Worm (Caenorhabditis elegans): ENCODE results near the gene twk-4.

twk-4 gene

DNA sequence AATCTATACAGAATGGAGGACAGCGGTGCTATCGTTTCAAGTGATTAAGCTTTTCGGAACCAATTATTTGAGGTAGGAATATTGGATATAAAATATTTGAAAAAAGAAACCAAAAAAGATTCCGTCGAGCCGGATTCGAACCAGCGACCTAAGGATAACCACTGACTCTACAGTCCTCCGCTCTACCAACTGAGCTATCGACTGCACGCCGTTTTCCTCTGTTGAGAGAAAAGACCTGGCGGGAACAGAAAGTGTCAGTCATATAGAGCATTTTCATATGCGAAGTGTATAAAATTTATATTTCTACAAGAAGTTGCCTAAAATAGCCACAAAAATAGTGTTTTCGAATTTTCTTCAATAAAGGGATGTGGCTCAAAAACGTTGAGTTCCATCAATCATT lies 17.6 kb upstream of the twk-4 start (continued):
- 0 out of 2 replicates have a peak, but pooled peaks have one; percentile 7 for TF ChIP-seq D1046.2 (GFP tag; IDR thresholded peaks at IDR 0.05)
- no peak for TF ChIP-seq F26F4.8 (GFP tag; conservative IDR thresholded peaks at IDR 0.05)
- no peak for TF ChIP-seq dmd-9 (GFP tag; IDR thresholded peaks at IDR 0.05)
- TF ChIP-seq ztf-11 (tag; optimal IDR thresholded peaks at IDR 0.05): no peak
- TF ChIP-seq hif-1 (tag; optimal IDR thresholded peaks at IDR 0.05): peak in 1 of 2 experiments; percentile 58
- no peak for TF ChIP-seq nhr-111 (GFP tag; optimal IDR thresholded peaks at IDR 0.05)
- TF ChIP-seq fos-1 (tag; optimal IDR thresholded peaks at IDR 0.05): no peak
- no peak for TF ChIP-seq saeg-2 (GFP tag; IDR thresholded peaks at IDR 0.05)
- no peak for TF ChIP-seq zip-2 (tag; optimal IDR thresholded peaks at IDR 0.05)
- peak; percentile 83 for TF ChIP-seq egl-43 (GFP tag; IDR thresholded peaks at IDR 0.05)
- peak; percentile 82 for TF ChIP-seq mes-2 (tag; optimal IDR thresholded peaks at IDR 0.05; ENCODE audit: poor library complexity, severe bottlenecking)
- no peak; the same call in 1 of the 2 replicates for TF ChIP-seq pha-4 (GFP tag; IDR thresholded peaks at IDR 0.05)
- TF ChIP-seq pha-4 (tag; optimal IDR thresholded peaks at IDR 0.05): no peak
- TF ChIP-seq ceh-44 (GFP tag; IDR thresholded peaks at IDR 0.05): no peak
- TF ChIP-seq attf-4 (tag; optimal IDR thresholded peaks at IDR 0.05): no peak
- TF ChIP-seq nhr-237 (tag; optimal IDR thresholded peaks at IDR 0.05): no peak
- peak; percentile 59 for TF ChIP-seq nhr-102 (tag; optimal IDR thresholded peaks at IDR 0.05)
- no peak for TF ChIP-seq T20F7.1 (GFP tag; optimal IDR thresholded peaks at IDR 0.05)
- TF ChIP-seq fkh-10 (GFP tag; optimal IDR thresholded peaks at IDR 0.05): no peak
- TF ChIP-seq skn-1 (tag; optimal IDR thresholded peaks at IDR 0.05): no peak
- no peak for TF ChIP-seq unc-39 (tag; optimal IDR thresholded peaks at IDR 0.05)
- TF ChIP-seq jun-1 (tag; optimal IDR thresholded peaks at IDR 0.05): no peak
- no peak for TF ChIP-seq Y75B8A.6 (GFP tag; IDR thresholded peaks at IDR 0.05)
- no peak for TF ChIP-seq nhr-10 (tag; optimal IDR thresholded peaks at IDR 0.05)
- peak; percentile 28 for TF ChIP-seq nhr-48 (tag; optimal IDR thresholded peaks at IDR 0.05)
- peak; percentile 43 for TF ChIP-seq hlh-30 (tag; optimal IDR thresholded peaks at IDR 0.05; ENCODE audit: insufficient read depth)
- no peak for TF ChIP-seq lin-29 (GFP tag; IDR thresholded peaks at IDR 0.05)
- TF ChIP-seq mxl-3 (GFP tag; optimal IDR thresholded peaks at IDR 0.05): no peak
- no peak for TF ChIP-seq daf-19 (GFP tag; conservative IDR thresholded peaks at IDR 0.05)
- no peak for TF ChIP-seq nhr-77 (tag; optimal IDR thresholded peaks at IDR 0.05)
- TF ChIP-seq Y5F2A.4 (GFP tag; optimal IDR thresholded peaks at IDR 0.05): no peak
- no peak for TF ChIP-seq nhr-76 (tag; optimal IDR thresholded peaks at IDR 0.05)
- TF ChIP-seq zip-11 (GFP tag; IDR thresholded peaks at IDR 0.05): no peak
- no peak for TF ChIP-seq sdz-12 (GFP tag; optimal IDR thresholded peaks at IDR 0.05)
- no peak for TF ChIP-seq ceh-28 (tag; optimal IDR thresholded peaks at IDR 0.05)
- no peak for TF ChIP-seq nhr-6 (tag; optimal IDR thresholded peaks at IDR 0.05)
- no peak for TF ChIP-seq ces-1 (GFP tag; optimal IDR thresholded peaks at IDR 0.05)
- TF ChIP-seq snpc-4 (tag; optimal IDR thresholded peaks at IDR 0.05): peak; percentile 83
- peak; percentile 60 for TF ChIP-seq snpc-1.2 (GFP tag; IDR thresholded peaks at IDR 0.05)
- TF ChIP-seq daf-8 (GFP tag; IDR thresholded peaks at IDR 0.05): no peak
- TF ChIP-seq lin-13 (GFP tag; optimal IDR thresholded peaks at IDR 0.05): peak; percentile 12
- no peak for TF ChIP-seq lin-15B (tag; optimal IDR thresholded peaks at IDR 0.05)
- TF ChIP-seq mep-1 (tag; optimal IDR thresholded peaks at IDR 0.05): peak; percentile 61
- TF ChIP-seq lir-3 (tag; optimal IDR thresholded peaks at IDR 0.05): no peak
- no peak for TF ChIP-seq nhr-41 (GFP tag; IDR thresholded peaks at IDR 0.05)
- no peak for TF ChIP-seq ctbp-1 (GFP tag; IDR thresholded peaks at IDR 0.05)
- no peak for TF ChIP-seq nhr-28 (tag; optimal IDR thresholded peaks at IDR 0.05)
- peak; percentile 75 for TF ChIP-seq lim-7 (GFP tag; IDR thresholded peaks at IDR 0.05)
- TF ChIP-seq aha-1 (tag): peak; percentile 58
- peak; percentile 30 for TF ChIP-seq F49E8.2 (tag; optimal IDR thresholded peaks at IDR 0.05; ENCODE audit: borderline replicate concordance)
- peak; percentile 56 to 75 for TF ChIP-seq daf-16 (GFP tag; optimal IDR thresholded peaks at IDR 0.05)
- peak; percentile 57 for TF ChIP-seq daf-16 (tag; optimal IDR thresholded peaks at IDR 0.05)
- TF ChIP-seq dmd-6 (GFP tag; IDR thresholded peaks at IDR 0.05): peak; percentile 73
- no peak; the same call in 1 of the 2 replicates for TF ChIP-seq dmd-8 (GFP tag; IDR thresholded peaks at IDR 0.05)
